Worm (Caenorhabditis elegans): ENCODE measurements around the gene sri-26.

- TF ChIP-seq flt-1 (GFP tag; IDR thresholded peaks at IDR 0.05) (no peak), cog-1 (tag; optimal IDR thresholded peaks at IDR 0.05) (no peak), med-1 (GFP tag; optimal IDR thresholded peaks at IDR 0.05; ENCODE audit: insufficient read depth) (no peak), T22C8.4 (GFP tag; IDR thresholded peaks at IDR 0.05) (no peak), klf-2 (GFP tag; conservative IDR thresholded peaks at IDR 0.05) (no peak)
Observed at ce11 chrV:15240215-15240614, 24.9 kb downstream of the sri-26 start, which contains the start of gene srw-11.

All from whole organism, midembryonic.